Worm (Caenorhabditis elegans) whole organism, L4/young adult: Measurements from ENCODE around the gene F25B4.8.

Experiments
- W03F9.2 ChIP-seq: fragments of 150-350 bp; optimal IDR thresholded peaks from 2 replicates; lab custom pipeline; 2014; ENCODE audit warnings: missing biosample characterization, missing genetic modification characterization
- dao-5 ChIP-seq: sonication (generic microtip); optimal IDR thresholded peaks from 2 replicates; lab custom pipeline; 2016; ENCODE audit warnings: missing genotype, missing genetic modification characterization, moderate library complexity, missing compliant biosample characterization
- him-1 ChIP-seq: sonication (generic microtip); optimal IDR thresholded peaks from 2 replicates; lab custom pipeline; 2016; ENCODE audit warnings: missing genotype, missing genetic modification reagents, missing genetic modification characterization, missing compliant biosample characterization

F25B4.8 gene

ce11 chrV:5704467-5704866, 13.0 kb upstream of the F25B4.8 start:
- TF ChIP-seq dao-5 (tag; lab: Kevin White, UChicago), result no peak
- no peak for TF ChIP-seq W03F9.2 (tag; lab: Kevin White, UChicago)
- no peak for TF ChIP-seq him-1 (tag; lab: Kevin White, UChicago)

ce11 chrV:5701106-5701505, 9.6 kb upstream of the F25B4.8 start:
- TF ChIP-seq him-1 (tag; lab: Kevin White, UChicago) (no peak), W03F9.2 (tag; lab: Kevin White, UChicago) (no peak), dao-5 (tag; lab: Kevin White, UChicago) (no peak)

DNA sequence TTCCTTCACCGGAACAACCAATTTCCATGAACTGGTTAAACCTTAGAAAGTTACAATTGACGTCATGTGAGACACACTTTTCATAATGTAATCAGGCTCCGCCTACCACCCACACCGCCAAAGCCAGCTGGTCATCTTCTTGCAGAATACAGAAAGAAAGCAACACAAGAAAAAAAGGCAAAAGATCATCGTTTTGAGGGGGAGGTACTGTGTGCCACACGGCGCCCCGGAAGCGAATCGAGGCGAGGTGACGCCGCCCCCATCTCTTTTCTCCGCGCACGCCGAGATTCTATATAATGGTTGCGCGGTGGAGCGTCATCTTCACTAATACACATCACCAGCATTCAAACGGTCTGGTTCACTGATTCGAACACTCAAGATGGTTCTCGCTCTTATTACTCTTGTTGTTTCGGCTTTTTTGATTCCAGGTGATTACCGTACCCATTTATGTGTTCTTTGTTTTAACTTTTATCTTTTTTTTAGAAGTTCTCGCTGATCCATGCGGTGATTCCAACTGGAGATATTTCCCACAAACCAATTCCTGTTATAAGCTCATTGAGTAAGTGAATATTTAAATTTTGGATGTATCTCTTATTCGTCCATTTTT, 8.4 kb upstream of the F25B4.8 start, which contains the start of gene clec-1:
Gene clec-1, plus strand, starts transcription at position 320 of the 607 bp plus-strand sequence.
- no peak for TF ChIP-seq dao-5 (tag; lab: Kevin White, UChicago)
- no peak for TF ChIP-seq W03F9.2 (tag; lab: Kevin White, UChicago)

DNA sequence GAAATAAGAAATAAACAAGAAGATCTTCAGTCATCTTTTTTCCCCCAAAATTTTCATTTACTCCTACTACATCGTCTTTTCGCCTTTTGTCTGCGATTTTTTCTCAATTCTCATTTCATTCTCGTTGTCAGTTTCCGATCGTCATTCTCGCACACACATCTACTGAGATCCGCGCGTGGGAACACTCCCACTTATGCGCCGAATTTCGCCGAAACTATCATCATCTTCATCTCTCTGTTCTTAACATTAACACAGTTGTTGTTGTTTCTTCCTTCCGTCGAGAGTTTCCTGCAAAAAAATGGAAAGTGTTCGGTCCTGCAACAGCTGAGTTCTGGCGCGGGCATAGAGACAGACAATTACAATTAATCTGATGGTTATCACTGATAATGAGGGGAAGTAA, 6.1 kb upstream of the F25B4.8 start:
- no peak for TF ChIP-seq W03F9.2 (tag; lab: Kevin White, UChicago)

DNA sequence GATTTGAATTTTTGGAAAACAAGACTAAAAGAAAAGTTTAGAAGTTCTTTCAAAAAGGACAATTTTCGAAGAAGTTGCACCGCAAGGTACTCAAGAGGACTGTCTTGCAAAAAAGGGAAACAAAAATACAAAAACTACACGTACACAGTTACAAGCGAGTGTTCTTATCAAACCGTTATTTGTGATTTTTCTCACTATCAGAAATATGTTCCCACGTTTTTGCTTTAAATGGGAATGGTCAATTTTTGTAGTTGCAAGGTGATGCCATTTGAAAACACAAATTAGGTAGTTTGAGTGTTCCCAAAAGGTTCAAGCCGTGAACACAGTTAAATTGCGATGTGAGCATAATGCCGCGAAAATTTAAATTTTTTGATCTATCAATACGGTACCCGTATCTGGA, 4.7 kb upstream of the F25B4.8 start:
- TF ChIP-seq him-1 (tag; lab: Kevin White, UChicago) (no peak), dao-5 (tag; lab: Kevin White, UChicago) (no peak), W03F9.2 (tag; lab: Kevin White, UChicago) (no peak)

DNA sequence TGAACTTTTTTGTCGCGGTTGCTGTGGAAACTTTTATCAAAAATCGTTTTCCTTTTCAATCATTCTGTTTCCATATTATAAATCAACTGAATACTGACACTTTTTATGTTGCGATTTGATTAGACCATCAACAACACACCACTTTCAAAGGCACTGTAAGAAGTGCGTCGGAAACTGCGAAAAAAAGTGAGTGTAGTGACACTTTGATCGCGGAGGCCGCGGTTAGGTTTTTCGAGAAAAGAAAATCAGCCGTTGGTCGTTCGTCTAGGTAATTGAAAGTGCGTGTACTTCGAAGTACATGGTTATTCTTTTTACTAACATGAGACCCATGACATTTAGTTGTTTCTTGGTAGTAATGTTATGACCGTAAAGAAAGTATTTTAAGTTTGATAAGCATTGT, 4.1 kb upstream of the F25B4.8 start:
- TF ChIP-seq dao-5 (tag; lab: Kevin White, UChicago), result no peak
- no peak for TF ChIP-seq him-1 (tag; lab: Kevin White, UChicago)
- no peak for TF ChIP-seq W03F9.2 (tag; lab: Kevin White, UChicago)

ce11 chrV:5693595-5693994, 2.1 kb upstream of the F25B4.8 start:
- TF ChIP-seq him-1 (tag; lab: Kevin White, UChicago) (no peak), dao-5 (tag; lab: Kevin White, UChicago) (no peak)

DNA sequence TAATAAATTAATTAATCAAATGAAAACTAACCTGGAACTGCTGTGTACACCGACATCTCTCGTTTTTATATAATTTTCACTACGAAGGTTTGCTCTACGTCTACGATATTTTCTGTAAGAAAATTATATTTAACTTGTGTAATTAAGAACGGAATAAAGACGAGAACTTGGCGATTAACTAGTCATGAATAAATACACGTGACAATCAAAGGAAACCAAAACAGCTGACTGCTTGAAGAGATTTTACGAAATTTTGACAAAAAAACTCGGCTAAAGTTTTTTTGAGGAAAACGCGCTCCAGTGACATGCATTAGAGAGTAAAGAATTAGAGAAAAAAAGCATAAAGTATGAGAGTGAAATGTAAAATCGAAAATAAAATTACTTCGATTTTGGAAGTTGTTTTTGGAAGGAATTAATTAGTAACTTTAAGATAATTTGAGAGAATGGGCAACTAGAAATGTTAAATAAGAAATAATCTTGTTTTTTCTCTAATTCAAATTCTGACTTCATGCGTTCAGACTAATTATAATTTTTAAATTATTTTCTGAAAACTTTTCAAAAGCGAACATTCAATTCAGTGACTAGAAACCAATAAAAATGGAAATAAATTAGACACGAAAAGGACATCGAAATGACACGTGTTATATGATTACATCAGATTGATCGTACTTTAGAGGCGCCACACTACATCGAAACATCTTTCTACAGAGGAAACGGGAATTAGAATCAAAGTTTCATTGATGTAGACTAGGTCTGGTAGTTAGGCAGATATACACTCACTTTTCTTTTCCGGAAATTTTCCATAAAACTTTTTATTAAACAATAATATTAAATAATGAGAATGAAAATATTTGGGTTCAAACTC, 4.2 kb downstream of the F25B4.8 start, which contains the start of gene F25B4.7:
Gene F25B4.7, minus strand, starts transcription at position 112 of the 865 bp plus-strand sequence.
- TF ChIP-seq W03F9.2 (tag; lab: Kevin White, UChicago) (no peak), dao-5 (tag; lab: Kevin White, UChicago) (no peak), him-1 (tag; lab: Kevin White, UChicago) (no peak)

DNA sequence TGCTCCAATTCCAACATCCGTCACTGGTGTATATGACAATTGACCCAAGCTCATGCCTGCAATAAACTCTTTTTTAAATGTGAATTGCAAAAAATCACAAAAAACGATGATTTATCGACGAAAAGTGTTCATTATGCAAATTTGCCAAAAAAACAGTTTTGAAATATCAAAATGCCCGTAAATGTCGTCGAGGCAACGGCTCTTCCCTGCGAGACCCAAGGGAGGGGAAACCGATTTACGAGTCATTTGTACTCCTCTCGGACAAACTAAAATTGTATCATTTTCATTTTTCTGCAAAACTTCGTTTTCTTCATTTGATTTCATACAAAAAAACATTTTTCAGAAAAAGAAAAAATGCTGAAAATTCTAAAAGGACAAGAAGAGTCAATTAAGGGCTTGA, 7.0 kb downstream of the F25B4.8 start, which contains the start of the genes hmgs-1 and F25B4.4:
Gene hmgs-1, minus strand, starts transcription at position 56 of the 400 bp plus-strand sequence.
Gene F25B4.4, plus strand, starts transcription at position 340 of the 400 bp plus-strand sequence.
- TF ChIP-seq dao-5 (tag; lab: Kevin White, UChicago) (no peak), him-1 (tag; lab: Kevin White, UChicago) (peak; percentile 19), W03F9.2 (tag; lab: Kevin White, UChicago) (peak; percentile 85)

ce11 chrV:5682530-5682929, 9.0 kb downstream of the F25B4.8 start, which contains the start of gene prp-39:
prp-39 (minus strand) TSS chrV:5682630.
- TF ChIP-seq W03F9.2 (tag; lab: Kevin White, UChicago) (no peak), him-1 (tag; lab: Kevin White, UChicago) (no peak), dao-5 (tag; lab: Kevin White, UChicago) (no peak)

DNA sequence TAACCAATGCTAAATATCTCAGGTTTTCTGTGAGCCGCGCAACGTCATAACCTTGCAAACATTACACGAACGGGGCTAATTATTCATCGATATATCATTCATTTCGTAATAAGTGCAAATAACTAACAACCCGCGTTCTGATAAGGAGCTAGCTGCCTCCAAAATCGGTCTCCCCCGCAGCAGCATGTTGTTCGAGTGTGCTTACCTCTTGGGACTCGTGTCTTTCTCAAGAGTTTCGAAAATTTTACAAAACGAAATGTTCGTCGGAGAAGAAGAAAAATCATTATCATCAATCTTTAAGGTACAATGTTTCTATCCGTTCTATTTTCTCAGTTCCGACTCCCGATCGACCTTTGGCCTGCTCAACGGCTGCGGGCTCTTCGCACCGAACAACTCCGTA, 13.6 kb downstream of the F25B4.8 start:
- no peak for TF ChIP-seq W03F9.2 (tag; lab: Kevin White, UChicago)
- no peak for TF ChIP-seq him-1 (tag; lab: Kevin White, UChicago)
- no peak for TF ChIP-seq dao-5 (tag; lab: Kevin White, UChicago)

- no peak for TF ChIP-seq dao-5 (tag; lab: Kevin White, UChicago)
- TF ChIP-seq W03F9.2 (tag; lab: Kevin White, UChicago), result no peak
- TF ChIP-seq him-1 (tag; lab: Kevin White, UChicago), result no peak
Measured at ce11 chrV:5676011-5676410, 15.5 kb downstream of the F25B4.8 start, which contains the start of gene pqn-13. pqn-13 (minus strand) TSS chrV:5676111.

- TF ChIP-seq dao-5 (tag; lab: Kevin White, UChicago), result no peak
- no peak for TF ChIP-seq W03F9.2 (tag; lab: Kevin White, UChicago)
- TF ChIP-seq him-1 (tag; lab: Kevin White, UChicago), result no peak
Measured at ce11 chrV:5672270-5672669, 19.2 kb downstream of the F25B4.8 start.
